Worm (Caenorhabditis elegans) whole organism, midembryonic: ENCODE results near the gene dpy-31.

Experiments used
- T22C8.4 ChIP-seq: fragments of 200-800 bp; sonication (Bioruptor generic); IDR thresholded peaks from 2 replicates; pipeline ENCODE4 v1.3.6; 2022; ENCODE audit warnings: missing genetic modification characterization, missing compliant biosample characterization
- cog-1 ChIP-seq: sonication (generic microtip); optimal IDR thresholded peaks from 2 replicates; lab custom pipeline; 2016; ENCODE audit warnings: missing genetic modification characterization, missing compliant biosample characterization
- flt-1 ChIP-seq: fragments of 200-800 bp; sonication (Bioruptor generic); IDR thresholded peaks from 2 replicates; pipeline ENCODE4 v1.3.6; 2022; ENCODE audit warnings: missing genetic modification characterization, missing compliant biosample characterization
- klf-2 ChIP-seq: fragments of 200-800 bp; sonication (Bioruptor generic); conservative IDR thresholded peaks from 2 replicates; pipeline ENCODE4 v1.3.6; 2022; ENCODE audit warnings: missing genetic modification reagents, missing genetic modification characterization, missing compliant biosample characterization
- med-1 ChIP-seq: sonication (generic microtip); optimal IDR thresholded peaks from 2 replicates; lab custom pipeline; 2017; ENCODE audit warnings: missing genetic modification characterization, mild to moderate bottlenecking, missing compliant biosample characterization, antibody characterized with exemption, missing genetic modification reagents; ENCODE audit not compliant: insufficient read depth
- ref-1 ChIP-seq: fragments of 200-800 bp; sonication (Bioruptor generic); conservative IDR thresholded peaks from 2 replicates; pipeline ENCODE4 v1.3.6; 2022; ENCODE audit warnings: missing genetic modification reagents, missing genetic modification characterization, missing compliant biosample characterization
- tab-1 ChIP-seq: fragments of 200-800 bp; sonication (Bioruptor generic); IDR thresholded peaks from 2 replicates; pipeline ENCODE4 v1.3.6; 2022; ENCODE audit warnings: missing genetic modification characterization, missing compliant biosample characterization
- ztf-23 ChIP-seq: fragments of 200-800 bp; sonication (Bioruptor generic); IDR thresholded peaks from 2 replicates; pipeline ENCODE4 v1.3.6; 2022; ENCODE audit warnings: missing genetic modification reagents, missing genetic modification characterization, missing compliant biosample characterization
- ztf-29 ChIP-seq: fragments of 200-800 bp; sonication (Bioruptor generic); IDR thresholded peaks from 2 replicates; pipeline ENCODE4 v1.3.6; 2022; ENCODE audit warnings: missing genetic modification reagents, missing genetic modification characterization, missing compliant biosample characterization

Gene dpy-31

ce11 chrIII:7242988-7243387 lies 41.0 kb downstream of the dpy-31 start, which contains the start of gene osm-10:
Gene osm-10 (plus strand): TSS chrIII:7243280.
- TF ChIP-seq tab-1 (GFP tag; lab: Robert Waterston, UW) (no peak), ztf-23 (GFP tag; lab: Robert Waterston, UW) (no peak), ztf-29 (GFP tag; lab: Robert Waterston, UW) (no peak), med-1 (GFP tag; lab: Kevin White, UChicago) (no peak), klf-2 (GFP tag; lab: Robert Waterston, UW) (no peak), T22C8.4 (GFP tag; lab: Robert Waterston, UW) (no peak)

ce11 chrIII:7246389-7246788 lies 44.4 kb downstream of the dpy-31 start:
- TF ChIP-seq ztf-23 (GFP tag; lab: Robert Waterston, UW) (no peak), T22C8.4 (GFP tag; lab: Robert Waterston, UW) (no peak), med-1 (GFP tag; lab: Kevin White, UChicago) (no peak), klf-2 (GFP tag; lab: Robert Waterston, UW) (no peak), tab-1 (GFP tag; lab: Robert Waterston, UW) (no peak), ref-1 (GFP tag; lab: Robert Waterston, UW) (no peak), flt-1 (GFP tag; lab: Robert Waterston, UW) (no peak), cog-1 (tag; lab: Kevin White, UChicago) (no peak), ztf-29 (GFP tag; lab: Robert Waterston, UW) (no peak)

DNA sequence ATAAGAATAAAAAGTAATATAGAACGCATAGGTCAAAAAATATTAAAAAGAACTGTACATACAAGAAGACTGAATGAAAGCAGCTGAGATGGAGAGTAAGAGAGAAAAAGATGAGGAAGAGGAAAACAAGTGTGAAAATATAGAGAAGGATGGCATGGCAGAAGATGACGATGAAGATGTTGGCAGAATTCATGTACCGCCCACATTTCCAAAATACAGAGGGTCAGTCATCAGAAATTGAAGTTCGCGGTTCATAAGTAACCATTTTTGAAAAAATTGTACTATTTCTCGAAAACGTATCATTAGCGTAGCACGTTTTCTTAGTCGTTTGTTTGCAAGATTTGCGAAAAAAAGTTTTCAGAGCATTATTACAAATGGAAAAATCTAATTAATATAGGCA lies 45.7 kb downstream of the dpy-31 start, which contains the start of gene zmp-6:
Gene zmp-6, minus strand, starts transcription at position 101 of the 400 bp plus-strand sequence.
- TF ChIP-seq flt-1 (GFP tag; lab: Robert Waterston, UW) (no peak), ztf-23 (GFP tag; lab: Robert Waterston, UW) (no peak), ref-1 (GFP tag; lab: Robert Waterston, UW) (no peak), ztf-29 (GFP tag; lab: Robert Waterston, UW) (no peak), med-1 (GFP tag; lab: Kevin White, UChicago) (no peak), T22C8.4 (GFP tag; lab: Robert Waterston, UW) (no peak), tab-1 (GFP tag; lab: Robert Waterston, UW) (no peak), klf-2 (GFP tag; lab: Robert Waterston, UW) (no peak)

- TF ChIP-seq med-1 (GFP tag; lab: Kevin White, UChicago) (no peak), klf-2 (GFP tag; lab: Robert Waterston, UW) (no peak), ztf-29 (GFP tag; lab: Robert Waterston, UW) (no peak), ref-1 (GFP tag; lab: Robert Waterston, UW) (no peak), ztf-23 (GFP tag; lab: Robert Waterston, UW) (no peak), flt-1 (GFP tag; lab: Robert Waterston, UW) (no peak), cog-1 (tag; lab: Kevin White, UChicago) (no peak), T22C8.4 (GFP tag; lab: Robert Waterston, UW) (no peak), tab-1 (GFP tag; lab: Robert Waterston, UW) (no peak)
Observed at ce11 chrIII:7253669-7254068, 51.7 kb downstream of the dpy-31 start.
